Worm (Caenorhabditis elegans) whole organism, L4 larva: ENCODE data around the gene unc-49.
A peak's percentile ranks its signal among the peaks of the same experiment; 100 is the strongest.

Experiments used
- F10B5.3 ChIP-seq: sonication (generic microtip); optimal IDR thresholded peaks from 2 replicates; lab custom pipeline; 2016; ENCODE audit warnings: mild to moderate bottlenecking, missing genetic modification characterization, missing compliant biosample characterization
- F37D6.2 ChIP-seq: sonication (generic microtip); optimal IDR thresholded peaks from 2 replicates; lab custom pipeline; 2016; ENCODE audit warnings: mild to moderate bottlenecking, missing genetic modification characterization, missing compliant biosample characterization
- F49E8.2 ChIP-seq: sonication (generic microtip); optimal IDR thresholded peaks from 2 replicates; lab custom pipeline; 2016; ENCODE audit warnings: missing compliant biosample characterization, mild to moderate bottlenecking, missing genetic modification characterization, borderline replicate concordance
- R02D3.7 ChIP-seq: fragments of 150-350 bp; sonication (generic microtip); optimal IDR thresholded peaks from 3 replicates; lab custom pipeline; 2014; ENCODE audit warnings: missing biosample characterization, missing genetic modification characterization
- Y48G9A.11 ChIP-seq: fragments of 200-800 bp; sonication (Bioruptor generic); IDR thresholded peaks from 2 replicates; pipeline ENCODE4 v1.3.6; 2022; ENCODE audit warnings: missing genetic modification reagents, missing genetic modification characterization, missing compliant biosample characterization
- Y75B8A.6 ChIP-seq: fragments of 200-800 bp; sonication (Bioruptor generic); IDR thresholded peaks from 2 replicates; pipeline ENCODE4 v1.3.6; 2022; ENCODE audit warnings: missing genetic modification reagents, missing genetic modification characterization, missing compliant biosample characterization
- ZK337.2 ChIP-seq: fragments of 200-800 bp; sonication (Bioruptor generic); IDR thresholded peaks from 2 replicates; pipeline ENCODE4 v1.3.6; 2022; ENCODE audit warnings: missing genetic modification reagents, missing genetic modification characterization, missing compliant biosample characterization
- aha-1 ChIP-seq: fragments of 150-350 bp; peaks from one replicate; lab custom pipeline; 2014; ENCODE audit warnings: missing biosample characterization, missing genetic modification characterization
- ama-1 ChIP-seq: fragments of 150-350 bp; optimal IDR thresholded peaks from 2 replicates; lab custom pipeline; 2014; ENCODE audit warnings: inconsistent platforms, mixed read lengths
- attf-4 ChIP-seq: sonication (generic microtip); optimal IDR thresholded peaks from 3 replicates; lab custom pipeline; 2017; ENCODE audit warnings: missing biosample characterization, missing genetic modification characterization
- ceh-20 ChIP-seq: fragments of 200-800 bp; sonication (Bioruptor generic); IDR thresholded peaks from 2 replicates; pipeline ENCODE4 v1.3.6; 2022; ENCODE audit warnings: missing genetic modification reagents, missing genetic modification characterization, missing compliant biosample characterization
- ceh-28 ChIP-seq: fragments of 150-350 bp; optimal IDR thresholded peaks from 2 replicates; lab custom pipeline; 2014; ENCODE audit warnings: missing biosample characterization, missing genetic modification reagents, missing genetic modification characterization
- ceh-32 ChIP-seq: sonication (generic microtip); optimal IDR thresholded peaks from 2 replicates; lab custom pipeline; 2016; ENCODE audit warnings: mild to moderate bottlenecking, missing genetic modification characterization, missing compliant biosample characterization; ENCODE audit not compliant: poor library complexity
- ceh-62 ChIP-seq: sonication (generic microtip); optimal IDR thresholded peaks from 2 replicates; lab custom pipeline; 2017; ENCODE audit warnings: missing biosample characterization, missing genetic modification characterization
- cey-2 ChIP-seq: sonication (generic microtip); optimal IDR thresholded peaks from 3 replicates; lab custom pipeline; 2017; ENCODE audit warnings: missing genetic modification characterization, mild to moderate bottlenecking, missing compliant biosample characterization, antibody characterized with exemption, borderline replicate concordance; ENCODE audit not compliant: insufficient read depth
- ctbp-1 ChIP-seq: fragments of 200-800 bp; sonication (Bioruptor generic); IDR thresholded peaks from 2 replicates; pipeline ENCODE4 v1.3.6; 2022; ENCODE audit warnings: missing genetic modification reagents, missing genetic modification characterization, missing compliant biosample characterization
- daf-12 ChIP-seq: fragments of 150-350 bp; optimal IDR thresholded peaks from 2 replicates; lab custom pipeline; 2014; ENCODE audit warnings: missing biosample characterization, missing genetic modification reagents, missing genetic modification characterization
- daf-8 ChIP-seq: fragments of 200-800 bp; sonication (Bioruptor generic); IDR thresholded peaks from 2 replicates; pipeline ENCODE4 v1.3.6; 2022; ENCODE audit warnings: missing genetic modification characterization, missing compliant biosample characterization
- dmd-6 ChIP-seq: fragments of 200-800 bp; sonication (Bioruptor generic); IDR thresholded peaks from 2 replicates; pipeline ENCODE4 v1.3.6; 2022; ENCODE audit warnings: missing genetic modification reagents, missing genetic modification characterization, missing compliant biosample characterization
- dmd-8 ChIP-seq: fragments of 200-800 bp; sonication (Bioruptor generic); IDR thresholded peaks from 2 replicates; pipeline ENCODE4 v1.3.6; 2022; ENCODE audit warnings: missing genetic modification characterization, missing compliant biosample characterization
- duxl-1 ChIP-seq: sonication (generic microtip); optimal IDR thresholded peaks from 2 replicates; lab custom pipeline; 2016; ENCODE audit warnings: mild to moderate bottlenecking, missing genetic modification characterization, moderate library complexity, missing compliant biosample characterization; ENCODE audit not compliant: poor library complexity
- egl-43 ChIP-seq: fragments of 200-800 bp; sonication (Bioruptor generic); IDR thresholded peaks from 2 replicates; pipeline ENCODE4 v1.3.6; 2022; ENCODE audit warnings: missing genetic modification reagents, missing genetic modification characterization, missing compliant biosample characterization
- fkh-10 ChIP-seq: fragments of 150-350 bp; optimal IDR thresholded peaks from 2 replicates; lab custom pipeline; 2014; ENCODE audit warnings: missing biosample characterization, missing genetic modification reagents, missing genetic modification characterization
- fos-1 ChIP-seq: fragments of 150-350 bp; optimal IDR thresholded peaks from 2 replicates; lab custom pipeline; 2014; ENCODE audit warnings: missing biosample characterization, missing genetic modification characterization
- hif-1 ChIP-seq, 2 experiments: sonication (generic microtip); optimal IDR thresholded peaks; 2 replicates each; lab custom pipeline; 2016 to 2017; ENCODE audit warnings: missing compliant biosample characterization in 2 of 2, missing genetic modification characterization in 2 of 2, missing genetic modification reagents in 2 of 2, missing genotype in 2 of 2, mild to moderate bottlenecking in 1 of 2
- jun-1 ChIP-seq: fragments of 150-350 bp; optimal IDR thresholded peaks from 2 replicates; lab custom pipeline; 2014; ENCODE audit warnings: missing biosample characterization, missing genetic modification reagents, missing genetic modification characterization
- lim-7 ChIP-seq: fragments of 200-800 bp; sonication (Bioruptor generic); IDR thresholded peaks from 2 replicates; pipeline ENCODE4 v1.3.6; 2022; ENCODE audit warnings: missing genetic modification characterization, missing compliant biosample characterization
- lin-13 ChIP-seq: fragments of 150-350 bp; optimal IDR thresholded peaks from 2 replicates; lab custom pipeline; 2014; ENCODE audit warnings: missing biosample characterization, missing genetic modification reagents, missing genetic modification characterization
- lin-15B ChIP-seq: fragments of 150-350 bp; sonication (generic microtip); optimal IDR thresholded peaks from 3 replicates; lab custom pipeline; 2014; ENCODE audit warnings: missing biosample characterization, missing genetic modification characterization
- lin-39 ChIP-seq: fragments of 150-350 bp; optimal IDR thresholded peaks from 2 replicates; lab custom pipeline; 2014; ENCODE audit warnings: missing biosample characterization, missing genetic modification reagents, missing genetic modification characterization
- madf-9 ChIP-seq: fragments of 200-800 bp; sonication (Bioruptor generic); conservative IDR thresholded peaks from 2 replicates; pipeline ENCODE4 v1.3.6; 2022; ENCODE audit warnings: missing genetic modification reagents, missing genetic modification characterization, missing compliant biosample characterization
- mep-1 ChIP-seq: fragments of 150-350 bp; sonication (generic microtip); optimal IDR thresholded peaks from 3 replicates; lab custom pipeline; 2014; ENCODE audit warnings: missing biosample characterization, missing genetic modification characterization
- mes-2 ChIP-seq: sonication (generic microtip); optimal IDR thresholded peaks from 2 replicates; lab custom pipeline; 2016; ENCODE audit warnings: missing genotype, mild to moderate bottlenecking, missing genetic modification characterization, missing compliant biosample characterization; ENCODE audit not compliant: poor library complexity, severe bottlenecking
- nhr-102 ChIP-seq: sonication (generic microtip); optimal IDR thresholded peaks from 2 replicates; lab custom pipeline; 2016; ENCODE audit warnings: mild to moderate bottlenecking, missing genetic modification characterization, moderate library complexity, missing compliant biosample characterization
- nhr-11 ChIP-seq: fragments of 150-350 bp; optimal IDR thresholded peaks from 2 replicates; lab custom pipeline; 2014; ENCODE audit warnings: missing biosample characterization, missing genetic modification characterization
- nhr-111 ChIP-seq: fragments of 200-800 bp; sonication (Bioruptor generic); optimal IDR thresholded peaks from 2 replicates; lab custom pipeline; 2018; ENCODE audit warnings: mild to moderate bottlenecking, missing genetic modification characterization, missing compliant biosample characterization
- nhr-237 ChIP-seq: sonication (generic microtip); optimal IDR thresholded peaks from 2 replicates; lab custom pipeline; 2017; ENCODE audit warnings: missing biosample characterization, missing genetic modification characterization
- nhr-25 ChIP-seq: sonication (generic microtip); optimal IDR thresholded peaks from 2 replicates; lab custom pipeline; 2017; ENCODE audit warnings: missing genetic modification characterization, mild to moderate bottlenecking, missing compliant biosample characterization, antibody characterized with exemption, moderate library complexity, borderline replicate concordance; ENCODE audit not compliant: insufficient read depth
- nhr-28 ChIP-seq: fragments of 150-350 bp; optimal IDR thresholded peaks from 2 replicates; lab custom pipeline; 2014; ENCODE audit warnings: missing biosample characterization, missing genetic modification characterization
- nhr-42 ChIP-seq: fragments of 200-800 bp; sonication (Bioruptor generic); IDR thresholded peaks from 2 replicates; pipeline ENCODE4 v1.3.6; 2022; ENCODE audit warnings: missing genetic modification characterization, missing compliant biosample characterization
- pqm-1 ChIP-seq: sonication (generic microtip); optimal IDR thresholded peaks from 2 replicates; lab custom pipeline; 2017; ENCODE audit warnings: missing biosample characterization, missing genetic modification characterization
- rbr-2 ChIP-seq: sonication (generic microtip); optimal IDR thresholded peaks from 2 replicates; lab custom pipeline; 2016; ENCODE audit warnings: missing genotype, missing genetic modification characterization, missing compliant biosample characterization
- saeg-2 ChIP-seq: fragments of 200-800 bp; sonication (Bioruptor generic); IDR thresholded peaks from 2 replicates; pipeline ENCODE4 v1.3.6; 2022; ENCODE audit warnings: missing genetic modification reagents, missing genetic modification characterization, missing compliant biosample characterization
- sdz-12 ChIP-seq: fragments of 200-800 bp; sonication (Bioruptor generic); optimal IDR thresholded peaks from 2 replicates; lab custom pipeline; 2018; ENCODE audit warnings: mild to moderate bottlenecking, missing genetic modification characterization, missing compliant biosample characterization
- set-16 ChIP-seq: fragments of 200-800 bp; sonication (Bioruptor generic); IDR thresholded peaks from 2 replicates; pipeline ENCODE4 v1.3.6; 2022; ENCODE audit warnings: missing genetic modification reagents, missing genetic modification characterization, missing compliant biosample characterization
- snpc-1.2 ChIP-seq: fragments of 200-800 bp; sonication (Bioruptor generic); IDR thresholded peaks from 2 replicates; pipeline ENCODE4 v1.3.6; 2022; ENCODE audit warnings: missing genetic modification reagents, missing genetic modification characterization, missing compliant biosample characterization
- spr-3 ChIP-seq: fragments of 200-800 bp; sonication (Bioruptor generic); optimal IDR thresholded peaks from 2 replicates; lab custom pipeline; 2018; ENCODE audit warnings: mild to moderate bottlenecking, missing genetic modification characterization, missing compliant biosample characterization
- tag-97 ChIP-seq: fragments of 200-800 bp; sonication (Bioruptor generic); IDR thresholded peaks from 2 replicates; pipeline ENCODE4 v1.3.6; 2022; ENCODE audit warnings: missing genetic modification characterization, missing compliant biosample characterization
- unc-130 ChIP-seq: sonication (generic microtip); optimal IDR thresholded peaks from 2 replicates; lab custom pipeline; 2016; ENCODE audit warnings: missing genetic modification reagents, missing genetic modification characterization, missing compliant biosample characterization
- vab-7 ChIP-seq: fragments of 200-800 bp; sonication (Bioruptor generic); IDR thresholded peaks from 2 replicates; pipeline ENCODE4 v1.3.6; 2022; ENCODE audit warnings: missing genetic modification reagents, missing genetic modification characterization, missing compliant biosample characterization
- zfp-2 ChIP-seq: sonication (generic microtip); optimal IDR thresholded peaks from 2 replicates; lab custom pipeline; 2016; ENCODE audit warnings: mild to moderate bottlenecking, missing genetic modification characterization, missing compliant biosample characterization
- ztf-7 ChIP-seq: fragments of 150-350 bp; optimal IDR thresholded peaks from 2 replicates; lab custom pipeline; 2014; ENCODE audit warnings: missing biosample characterization, missing genetic modification characterization

unc-49 gene

ce11 chrIII:10565926-10566325 lies 45.4 kb downstream of the unc-49 start, which contains the start of gene acdh-11 (continued):
- TF ChIP-seq F49E8.2 (tag; lab: Kevin White, UChicago) (no peak), zfp-2 (tag; lab: Kevin White, UChicago) (no peak), F10B5.3 (tag; lab: Kevin White, UChicago) (no peak), ceh-62 (tag; lab: Kevin White, UChicago) (no peak), vab-7 (no peak), nhr-237 (tag; lab: Kevin White, UChicago) (no peak), cey-2 (tag; lab: Kevin White, UChicago) (no peak), Y48G9A.11 (GFP tag; lab: Robert Waterston, UW) (no peak), unc-130 (GFP tag; lab: Kevin White, UChicago) (no peak), ceh-28 (tag; lab: Kevin White, UChicago) (no peak), mep-1 (tag; lab: Kevin White, UChicago) (peak; percentile 28), ztf-7 (tag; lab: Kevin White, UChicago) (no peak), snpc-1.2 (GFP tag; lab: Robert Waterston, UW) (no peak), ama-1 (lab: Kevin White, UChicago) (no peak), R02D3.7 (tag; lab: Kevin White, UChicago) (no peak), saeg-2 (GFP tag; lab: Robert Waterston, UW) (no peak), set-16 (GFP tag; lab: Robert Waterston, UW) (no peak), lin-39 (tag; lab: Kevin White, UChicago) (no peak), F37D6.2 (no peak), ZK337.2 (GFP tag; lab: Robert Waterston, UW) (no peak), Y75B8A.6 (GFP tag; lab: Robert Waterston, UW) (no peak), rbr-2 (tag; lab: Kevin White, UChicago) (no peak), nhr-111 (GFP tag; lab: Kevin White, UChicago) (no peak), lin-13 (GFP tag; lab: Kevin White, UChicago) (no peak), aha-1 (no peak), tag-97 (GFP tag; lab: Robert Waterston, UW) (no peak), dmd-8 (no peak), attf-4 (no peak), lim-7 (GFP tag; lab: Robert Waterston, UW) (no peak), sdz-12 (GFP tag; lab: Kevin White, UChicago) (no peak), ceh-20 (GFP tag; lab: Robert Waterston, UW) (no peak), jun-1 (tag; lab: Kevin White, UChicago) (no peak), nhr-11 (tag; lab: Kevin White, UChicago) (peak; percentile 11), spr-3 (GFP tag; lab: Kevin White, UChicago) (no peak), nhr-42 (GFP tag; lab: Robert Waterston, UW) (no peak), madf-9 (no peak), duxl-1 (tag; lab: Kevin White, UChicago) (no peak), ceh-32 (tag; lab: Kevin White, UChicago) (no peak), lin-15B (tag; lab: Kevin White, UChicago) (no peak), mes-2 (tag; lab: Kevin White, UChicago) (peak; percentile 26), nhr-25 (tag; lab: Kevin White, UChicago) (no peak), pqm-1 (no peak), nhr-28 (peak; percentile 98), fos-1 (no peak), dmd-6 (GFP tag; lab: Robert Waterston, UW) (no peak; the same call in 1 of the 2 replicates), egl-43 (GFP tag; lab: Robert Waterston, UW) (no peak), daf-12 (tag; lab: Kevin White, UChicago) (no peak), hif-1 (tag; optimal IDR thresholded peaks at IDR 0.05; lab: Kevin White, UChicago) (peak in 1 of 2 experiments; percentile 2), nhr-102 (tag; lab: Kevin White, UChicago) (peak; percentile 35), ctbp-1 (GFP tag; lab: Robert Waterston, UW) (no peak), fkh-10 (GFP tag; lab: Kevin White, UChicago) (no peak), daf-8 (GFP tag; lab: Robert Waterston, UW) (no peak)
